Worm (Caenorhabditis elegans): ENCODE data around the gene Y47D3A.34.
"Not testable (repeated sequence)": the region's sequence is repeated elsewhere in the genome, so short reads cannot be mapped to it uniquely, and the experiment has no call there.

Gene Y47D3A.34

DNA sequence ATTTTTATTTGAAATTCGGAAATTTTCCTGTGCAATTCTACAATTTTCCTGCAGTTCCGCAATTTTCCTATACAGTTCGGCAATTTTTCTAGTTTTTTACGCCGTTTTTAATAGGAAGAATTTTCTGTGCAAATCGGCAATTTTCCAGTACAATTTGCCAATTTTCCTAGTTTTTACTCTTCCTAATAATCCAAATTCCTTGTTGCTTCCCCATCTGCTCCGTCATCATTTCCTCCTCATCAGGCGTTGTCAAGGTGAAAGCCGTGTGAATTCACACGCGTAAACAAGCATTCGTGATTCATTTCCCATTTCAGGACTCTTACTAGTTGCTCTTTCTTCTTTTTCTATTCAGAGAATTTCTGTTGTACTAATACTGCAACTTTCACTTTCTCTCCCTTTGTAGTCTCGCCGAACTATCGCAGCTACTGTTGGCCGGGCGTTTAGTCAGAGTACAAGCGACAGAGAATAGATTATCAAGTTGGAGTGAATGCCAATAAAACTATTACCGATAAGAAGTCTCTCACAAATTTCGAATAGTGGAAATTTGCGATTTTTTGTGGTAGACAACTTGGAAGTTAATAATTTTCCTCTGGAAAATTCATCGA, 7.0 kb upstream of the Y47D3A.34 start:
- TF ChIP-seq unc-62 (GFP tag; optimal IDR thresholded peaks at IDR 0.05), result no peak

DNA sequence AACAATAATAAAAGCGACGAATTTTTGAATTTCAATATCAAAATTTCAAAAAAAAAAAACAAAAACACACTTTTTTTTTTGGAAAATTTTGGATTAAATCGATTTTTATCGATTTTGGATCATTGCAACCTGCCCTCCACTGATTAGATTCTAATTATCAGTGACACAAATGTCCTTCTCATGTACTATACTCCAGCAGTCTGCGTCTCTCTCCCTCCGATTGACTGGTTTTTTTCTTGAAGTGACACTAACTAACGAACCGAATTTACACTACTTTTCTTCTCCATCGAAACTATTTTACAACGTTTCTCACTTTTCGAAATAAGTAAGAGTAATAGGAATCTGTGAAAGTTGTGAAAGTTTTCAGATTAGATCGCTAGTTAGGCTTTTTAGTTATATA, 6.1 kb upstream of the Y47D3A.34 start:
- TF ChIP-seq unc-62 (GFP tag; optimal IDR thresholded peaks at IDR 0.05), result no peak

DNA sequence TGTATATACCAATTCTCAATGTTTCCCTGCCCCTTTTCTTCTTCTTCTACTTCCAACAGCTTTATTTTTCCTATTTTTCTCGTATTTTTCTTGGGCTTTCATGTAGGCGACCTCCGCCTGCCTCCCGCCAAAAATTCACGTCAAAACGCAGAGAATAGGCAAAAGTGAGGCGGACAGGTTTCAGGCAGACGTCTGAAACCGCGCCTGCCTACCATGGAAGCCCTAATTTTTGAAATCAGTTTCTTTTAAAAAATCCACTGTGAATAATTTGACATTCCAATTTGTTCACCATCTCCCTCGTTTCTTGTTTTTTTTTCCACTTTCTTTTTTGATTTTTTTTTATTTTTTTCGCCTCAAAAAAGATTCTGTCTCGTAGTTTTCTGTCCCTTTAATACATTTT, 4.1 kb upstream of the Y47D3A.34 start:
- TF ChIP-seq unc-62 (GFP tag; optimal IDR thresholded peaks at IDR 0.05), result no peak

DNA sequence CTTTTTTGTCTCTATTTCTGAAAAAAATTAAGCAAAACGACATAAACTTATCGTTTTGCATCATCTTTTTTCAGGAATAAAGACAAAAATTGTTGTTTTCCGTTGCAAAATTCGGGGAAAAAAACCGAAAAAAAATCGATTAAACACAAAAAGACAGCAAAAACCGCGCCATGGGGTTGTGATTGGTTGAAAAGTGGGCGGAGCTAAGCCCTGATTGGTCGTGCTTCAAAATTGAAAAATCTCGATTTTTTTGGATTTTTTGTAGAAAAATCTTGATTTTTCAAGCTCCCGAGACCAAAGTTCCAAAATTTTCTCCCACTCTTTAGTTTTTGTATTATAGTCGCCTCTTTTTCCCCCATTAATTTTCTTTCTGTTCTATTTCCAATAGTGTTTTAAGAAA, 3.6 kb upstream of the Y47D3A.34 start:
- TF ChIP-seq unc-62 (GFP tag; optimal IDR thresholded peaks at IDR 0.05), result no peak

DNA sequence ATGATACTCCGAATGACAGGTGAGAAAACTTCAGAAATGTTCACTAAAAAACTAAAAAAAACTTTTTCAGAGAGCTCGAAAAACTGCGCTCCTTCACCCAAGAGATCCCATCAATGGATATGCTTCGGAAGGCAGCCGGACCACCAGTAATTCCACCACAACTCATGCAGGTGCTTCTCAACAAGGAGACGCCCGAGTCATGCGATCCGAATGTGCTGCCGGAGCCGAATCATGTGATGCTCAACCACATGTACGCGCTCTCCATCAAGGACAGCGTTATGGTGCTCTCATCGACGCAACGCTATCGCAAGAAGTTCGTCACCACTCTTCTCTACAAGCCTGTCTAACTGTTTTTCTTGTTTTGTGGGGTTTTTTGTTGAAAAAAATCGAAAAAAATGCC, 3.1 kb upstream of the Y47D3A.34 start:
- TF ChIP-seq unc-62 (GFP tag; optimal IDR thresholded peaks at IDR 0.05), result no peak

DNA sequence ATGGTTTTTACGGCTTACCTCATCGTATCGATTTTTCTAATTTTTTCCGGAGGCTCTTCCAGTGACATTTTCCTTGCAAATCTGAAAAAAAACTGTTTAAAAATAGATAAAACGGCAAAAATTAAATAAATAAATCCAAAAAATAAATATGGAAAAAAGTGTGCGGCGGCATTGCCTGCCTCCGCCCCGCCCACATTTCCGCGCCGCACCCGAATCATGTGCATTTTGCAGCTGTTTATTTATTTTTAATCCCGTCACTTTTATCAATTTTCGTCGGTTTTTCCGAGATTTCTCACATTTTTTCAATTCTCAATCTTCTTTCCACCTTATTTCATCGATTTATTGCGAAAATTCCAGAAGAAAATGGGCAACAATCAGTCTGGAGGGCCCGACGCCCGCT, 2.1 kb upstream of the Y47D3A.34 start, which contains the start of the genes Y47D3A.14 and aakb-2:
Y47D3A.14 (minus strand) TSS at position 81 of the 400 bp plus-strand sequence.
aakb-2 (plus strand) TSS at position 356 of the 400 bp plus-strand sequence.
- no peak for TF ChIP-seq unc-62 (GFP tag; optimal IDR thresholded peaks at IDR 0.05)

DNA sequence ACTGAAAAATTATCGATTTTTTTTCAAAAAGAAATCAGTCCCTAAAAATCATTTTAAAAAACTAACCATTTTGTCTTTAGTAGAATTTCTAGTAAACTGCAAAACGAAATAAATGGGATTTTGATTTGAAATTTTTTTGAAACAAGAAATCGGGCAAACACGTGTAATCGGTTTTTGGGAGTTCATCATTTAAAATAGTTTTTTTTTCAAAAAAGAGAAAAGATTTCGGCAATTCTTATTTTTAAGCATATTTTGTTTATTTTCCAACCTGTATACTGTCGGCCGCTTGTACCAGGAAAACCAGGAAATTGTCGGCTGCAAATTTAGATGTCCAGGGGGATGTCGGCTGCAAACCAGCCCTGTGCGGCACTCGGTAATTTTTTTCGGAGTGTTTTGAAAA, 2.7 kb downstream of the Y47D3A.34 start, which contains the start of gene elo-8:
elo-8 (minus strand) TSS at position 101 of the 400 bp plus-strand sequence.
- TF ChIP-seq unc-62 (GFP tag; optimal IDR thresholded peaks at IDR 0.05), result no peak

DNA sequence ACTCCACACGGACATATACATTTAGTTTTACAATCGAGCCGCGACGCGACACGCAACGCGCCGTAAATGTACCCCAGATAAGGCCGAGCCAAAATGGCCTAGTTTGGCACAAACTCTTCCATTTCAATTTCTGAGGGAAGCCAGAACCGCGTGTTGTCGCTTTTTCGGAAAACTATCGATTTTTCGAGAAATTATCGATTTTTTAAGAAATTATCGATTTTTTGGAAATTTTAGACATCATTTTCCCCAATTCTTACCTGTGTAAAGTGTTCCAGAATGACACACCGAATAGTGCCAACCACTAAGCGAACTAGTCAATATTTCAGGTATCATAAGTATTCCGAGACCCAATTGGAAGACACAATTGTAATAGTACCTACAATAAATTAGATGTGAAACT, 3.3 kb downstream of the Y47D3A.34 start:
- TF ChIP-seq unc-62 (GFP tag; optimal IDR thresholded peaks at IDR 0.05), result no peak

DNA sequence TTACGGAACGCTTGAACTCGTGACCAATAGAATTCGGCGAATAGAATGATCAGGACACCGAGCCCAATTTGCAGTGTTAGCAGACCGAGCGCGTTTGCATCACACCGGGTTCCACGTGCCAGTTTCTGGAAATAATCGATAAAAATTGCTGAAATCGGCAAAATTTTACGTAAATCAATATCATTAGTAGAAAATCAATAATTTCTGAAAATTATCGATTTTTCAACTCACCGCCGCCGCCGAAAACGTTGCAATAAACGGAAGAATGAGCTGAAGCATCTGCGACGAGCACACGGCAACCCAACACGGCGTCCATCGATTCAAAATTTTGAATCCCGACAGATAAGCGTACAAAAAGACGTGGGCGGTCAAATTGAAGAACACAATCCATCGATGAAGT, 4.1 kb downstream of the Y47D3A.34 start:
- TF ChIP-seq unc-62 (GFP tag; optimal IDR thresholded peaks at IDR 0.05), result no peak

DNA sequence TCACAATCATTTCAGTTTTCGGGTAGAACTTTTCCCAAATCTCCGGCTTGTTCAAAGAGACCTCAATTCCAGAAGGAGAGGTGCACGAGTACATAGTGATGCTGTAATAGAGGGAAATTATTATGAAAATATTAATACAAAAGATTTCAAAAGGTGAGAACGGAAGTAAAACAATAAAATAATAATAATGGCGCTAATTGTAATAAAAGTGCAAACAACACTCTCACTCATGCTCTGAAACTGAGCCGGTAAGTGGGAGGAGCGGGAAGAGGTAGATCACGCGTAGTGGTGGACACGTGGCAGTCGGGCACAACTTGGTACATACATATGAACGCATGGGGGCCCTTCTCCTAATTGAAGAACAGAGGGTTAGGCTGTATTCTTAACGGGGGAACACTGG, 7.6 kb downstream of the Y47D3A.34 start, which contains the start of gene tbx-37:
tbx-37 (minus strand) TSS at position 101 of the 400 bp plus-strand sequence.
- TF ChIP-seq unc-62 (GFP tag; optimal IDR thresholded peaks at IDR 0.05), result no peak

DNA sequence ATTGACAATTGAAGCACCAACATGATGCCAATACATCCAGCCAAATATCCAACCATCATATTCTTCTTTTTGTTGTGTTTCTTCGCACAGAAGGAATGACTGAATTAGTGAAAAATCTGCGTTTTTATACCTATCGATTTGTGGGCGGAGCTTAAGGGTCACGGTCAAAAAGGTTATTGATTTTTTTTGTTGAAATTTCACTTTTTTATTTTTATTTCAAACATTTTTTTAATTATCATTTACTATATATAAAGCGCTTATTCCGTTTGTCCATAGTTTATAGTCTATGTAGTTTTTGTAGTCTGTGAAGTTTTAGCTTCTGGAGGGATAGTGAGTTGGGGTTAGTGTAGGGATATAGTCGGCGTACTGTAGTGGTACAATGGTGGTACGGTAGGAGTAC, 10.7 kb downstream of the Y47D3A.34 start, which contains the start of gene Y47D3A.13:
Y47D3A.13 (minus strand) TSS at position 101 of the 400 bp plus-strand sequence.
- TF ChIP-seq unc-62 (GFP tag; optimal IDR thresholded peaks at IDR 0.05), result not testable (repeated sequence)

DNA sequence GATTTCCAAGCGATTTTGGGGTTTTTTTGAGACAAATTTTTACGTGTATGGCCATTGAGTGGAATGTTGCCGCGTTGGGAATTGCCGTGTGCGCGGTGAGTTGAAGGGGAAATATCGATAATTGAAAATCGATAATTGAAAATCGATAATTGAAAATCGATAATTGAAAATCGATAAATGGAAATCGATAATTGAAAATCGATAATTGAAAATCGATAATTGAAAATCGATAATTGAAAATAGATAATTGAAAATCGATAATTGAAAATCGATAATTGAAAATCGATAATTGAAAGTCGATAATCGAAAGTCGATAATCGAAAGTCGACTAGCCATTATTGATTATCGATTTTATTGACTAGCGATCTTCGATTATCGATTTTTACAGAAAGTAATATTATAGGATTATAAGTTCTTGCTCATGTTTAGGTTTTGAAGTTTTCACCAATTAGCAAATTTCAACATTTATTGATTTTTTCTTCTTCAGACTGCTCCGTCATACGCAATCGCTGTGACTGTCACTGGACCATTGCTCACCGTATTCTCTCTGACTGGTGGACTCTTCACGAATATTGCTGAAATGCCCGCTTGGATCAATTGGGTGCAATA, 13.0 kb downstream of the Y47D3A.34 start:
- no peak for TF ChIP-seq unc-62 (GFP tag; optimal IDR thresholded peaks at IDR 0.05)

DNA sequence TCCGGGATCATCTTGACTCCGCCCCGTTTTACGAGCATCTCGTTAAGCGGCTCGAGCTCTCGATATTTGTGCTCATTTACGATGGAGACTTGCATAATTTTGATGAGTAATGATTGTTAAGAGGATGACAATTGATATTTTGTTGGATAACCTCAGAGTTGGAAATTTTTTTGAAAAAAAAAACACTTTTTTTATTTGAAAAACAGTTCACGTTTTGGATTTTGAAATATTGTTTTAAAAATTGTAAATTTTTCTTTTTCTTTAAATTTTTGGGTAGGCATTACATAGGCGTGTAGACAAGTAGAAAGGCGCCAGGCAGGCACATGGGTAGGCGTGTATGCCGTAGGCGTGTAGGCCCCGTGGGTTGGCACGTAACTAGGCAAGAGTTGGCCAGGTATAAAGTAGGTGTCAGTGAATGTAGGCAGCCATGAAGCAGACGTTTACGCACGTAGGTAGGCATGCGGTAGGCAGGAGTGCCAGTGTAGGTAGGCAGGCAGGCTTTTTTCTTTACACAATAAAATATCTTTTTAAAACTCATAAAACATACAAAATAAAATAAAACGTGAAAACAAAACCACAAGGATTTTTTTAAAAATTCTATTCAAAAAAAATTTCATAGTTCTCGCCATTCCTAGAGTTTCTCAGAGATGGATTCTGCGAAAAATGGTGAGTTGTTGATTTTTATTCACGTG, 16.4 kb downstream of the Y47D3A.34 start, which contains the start of the genes tbx-34 and wht-8:
tbx-34 (minus strand) TSS at position 101 of the 692 bp plus-strand sequence.
wht-8 (plus strand) TSS at position 642 of the 692 bp plus-strand sequence.
- TF ChIP-seq unc-62 (GFP tag; optimal IDR thresholded peaks at IDR 0.05), result no peak

DNA sequence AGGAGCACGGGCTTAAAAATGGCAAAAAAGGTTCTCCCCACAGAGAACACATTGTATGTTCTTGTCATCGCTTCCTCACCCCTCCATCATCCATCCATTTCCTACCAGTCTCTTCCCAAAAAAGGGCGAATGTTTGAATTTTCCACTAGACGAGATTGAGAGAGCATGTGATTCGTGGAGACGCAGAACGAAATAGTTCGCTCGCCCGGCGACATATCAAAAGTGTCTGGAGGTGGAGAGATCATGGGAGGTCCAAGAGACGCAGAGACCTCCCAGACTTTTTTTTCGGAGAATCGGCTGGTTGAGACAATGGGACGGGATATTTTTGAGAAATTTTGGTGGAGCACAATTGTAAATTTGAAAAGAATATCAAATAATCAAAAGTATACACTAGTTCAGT, 26.3 kb downstream of the Y47D3A.34 start:
- no peak for TF ChIP-seq unc-62 (GFP tag; optimal IDR thresholded peaks at IDR 0.05)

DNA sequence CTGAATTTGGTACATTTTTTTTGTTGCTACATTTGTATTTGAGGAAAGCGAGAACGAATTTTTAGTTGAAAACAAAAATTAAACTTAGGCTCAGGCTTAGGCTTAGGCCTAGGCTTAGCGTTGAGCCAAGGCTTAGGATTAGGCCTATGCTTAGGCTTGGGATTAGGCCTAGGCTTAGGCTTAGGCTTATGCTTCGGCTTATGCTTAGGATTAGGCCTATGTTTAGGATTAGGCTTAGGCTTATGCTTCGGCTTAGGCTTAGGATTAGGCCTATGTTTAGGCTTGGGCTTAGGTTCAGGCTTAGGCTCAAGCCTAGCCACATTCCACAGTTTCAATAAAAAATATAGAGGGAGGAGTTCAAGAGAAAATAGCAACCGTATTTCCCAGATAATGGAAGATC, 26.8 kb downstream of the Y47D3A.34 start:
- no peak for TF ChIP-seq unc-62 (GFP tag; optimal IDR thresholded peaks at IDR 0.05)

DNA sequence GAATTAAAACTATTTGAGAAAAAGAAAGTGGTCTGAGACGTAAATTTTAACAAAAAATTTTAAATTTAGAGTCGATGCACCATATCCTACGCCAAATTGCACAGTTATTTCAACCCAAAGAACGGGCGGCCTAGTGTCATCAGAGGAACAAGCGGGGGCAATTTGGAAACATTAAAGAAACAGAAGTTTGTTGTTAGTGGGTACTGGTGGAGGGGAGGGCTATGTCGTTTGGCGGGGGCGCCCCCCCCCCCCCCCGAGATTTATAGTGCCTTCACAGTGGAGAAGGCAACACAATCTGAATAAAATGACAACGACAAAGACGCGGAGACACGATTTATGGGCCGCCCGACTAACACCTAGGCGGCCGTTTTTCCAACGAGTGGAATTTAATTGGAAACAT, 27.8 kb downstream of the Y47D3A.34 start:
- no peak for TF ChIP-seq unc-62 (GFP tag; optimal IDR thresholded peaks at IDR 0.05)
